Fruit fly (Drosophila melanogaster) S2 (cell line): Measurements from ENCODE around the gene CG11686.

ENCODE experiments used
- CG8478 ChIP-seq: fragments of >200 bp; optimal IDR thresholded peaks from 2 replicates; lab custom pipeline; 2018
- CTCF ChIP-seq, 2 experiments: fragments of >200 bp; optimal IDR thresholded peaks; 2 replicates each; lab custom pipeline; 2018

- TF ChIP-seq CTCF (optimal IDR thresholded peaks at IDR 0.05; lab: Kevin White, UChicago) (no peak), CG8478 (lab: Kevin White, UChicago) (no peak)
Measured at dm6 chr3R:13294461-13294860, 34.3 kb downstream of the CG11686 start, which contains the start of gene CG8773.
